Fruit fly (Drosophila melanogaster) whole organism, embryonic: Measurements from ENCODE around the gene TwdlW.
A peak's percentile ranks its signal among the peaks of the same experiment; 100 is the strongest.

ENCODE experiments used
- CG11398 ChIP-seq: fragments of 200-800 bp; sonication (Bioruptor generic); optimal IDR thresholded peaks from 2 replicates; lab custom pipeline; 2016; ENCODE audit warnings: missing biosample characterization, missing genetic modification characterization
- CG12155 ChIP-seq: fragments of 200-800 bp; sonication (Bioruptor generic); optimal IDR thresholded peaks from 3 replicates; lab custom pipeline; 2016; ENCODE audit warnings: missing biosample characterization, missing genetic modification characterization
- CG12744 ChIP-seq: fragments of 200-800 bp; sonication (Bioruptor generic); optimal IDR thresholded peaks from 2 replicates; lab custom pipeline; 2016; ENCODE audit warnings: missing biosample characterization, missing genetic modification characterization
- CG13287 ChIP-seq: fragments of 200-800 bp; sonication (Bioruptor generic); IDR thresholded peaks from 2 replicates; pipeline ENCODE4 v1.3.6; 2022; ENCODE audit warnings: missing biosample characterization, missing genetic modification characterization; ENCODE audit not compliant: partially characterized antibody
- CG13296 ChIP-seq: fragments of 200-800 bp; sonication (Bioruptor generic); optimal IDR thresholded peaks from 3 replicates; lab custom pipeline; 2018; ENCODE audit warnings: missing biosample characterization, mild to moderate bottlenecking, missing genetic modification characterization
- CG15479 ChIP-seq: fragments of 200-800 bp; sonication (Bioruptor generic); optimal IDR thresholded peaks from 3 replicates; lab custom pipeline; 2019; ENCODE audit warnings: missing biosample characterization, mild to moderate bottlenecking, missing genetic modification characterization, moderate library complexity
- CG1832 ChIP-seq: fragments of 200-800 bp; sonication (Bioruptor generic); optimal IDR thresholded peaks from 2 replicates; lab custom pipeline; 2017; ENCODE audit warnings: missing biosample characterization, mild to moderate bottlenecking, missing genetic modification characterization, inconsistent platforms
- CG2199 ChIP-seq: fragments of 200-800 bp; sonication (Bioruptor generic); IDR thresholded peaks from 3 replicates; pipeline ENCODE4 v1.3.6; 2022; ENCODE audit warnings: missing biosample characterization, missing genetic modification characterization
- CG2889 ChIP-seq: fragments of 200-800 bp; sonication (Bioruptor generic); IDR thresholded peaks from 3 replicates; pipeline ENCODE4 v1.3.6; 2022; ENCODE audit warnings: missing biosample characterization, missing genetic modification characterization
- CG42726 ChIP-seq: fragments of 200-800 bp; sonication (Bioruptor generic); IDR thresholded peaks from 2 replicates; pipeline ENCODE4 v1.3.6; 2022; ENCODE audit warnings: missing biosample characterization, missing genetic modification characterization; ENCODE audit not compliant: partially characterized antibody
- CG4707 ChIP-seq: fragments of 200-800 bp; sonication (Bioruptor generic); optimal IDR thresholded peaks from 2 replicates; lab custom pipeline; 2018; ENCODE audit warnings: missing biosample characterization, mild to moderate bottlenecking, missing genetic modification characterization, moderate library complexity
- CG6175 ChIP-seq: fragments of 200-800 bp; sonication (Bioruptor generic); IDR thresholded peaks from 3 replicates; pipeline ENCODE4 v1.3.6; 2022; ENCODE audit warnings: missing biosample characterization, missing genetic modification characterization
- CG6689 ChIP-seq: fragments of 200-800 bp; sonication (Bioruptor generic); IDR thresholded peaks from 2 replicates; pipeline ENCODE4 v1.3.6; 2022; ENCODE audit warnings: missing biosample characterization, missing genetic modification characterization
- CG6791 ChIP-seq: fragments of 200-800 bp; sonication (Bioruptor generic); IDR thresholded peaks from 3 replicates; pipeline ENCODE4 v1.3.6; 2022; ENCODE audit warnings: missing biosample characterization, missing genetic modification characterization; ENCODE audit not compliant: partially characterized antibody
- CG8089 ChIP-seq: fragments of 200-800 bp; sonication (Bioruptor generic); optimal IDR thresholded peaks from 3 replicates; lab custom pipeline; 2016; ENCODE audit warnings: missing biosample characterization, missing genetic modification characterization
- CG8281 ChIP-seq: fragments of 200-800 bp; sonication (Bioruptor generic); optimal IDR thresholded peaks from 2 replicates; lab custom pipeline; 2018; ENCODE audit warnings: missing biosample characterization, mild to moderate bottlenecking, missing genetic modification characterization, moderate library complexity
- CG8290 ChIP-seq, 3 experiments: fragments of 200-800 bp; sonication (Bioruptor generic); optimal IDR thresholded peaks; 2 replicates each; lab custom pipeline; 2016 to 2019; ENCODE audit warnings: missing biosample characterization in 3 of 3, missing genetic modification characterization in 3 of 3, mild to moderate bottlenecking in 2 of 3, moderate library complexity in 1 of 3
- CoRest ChIP-seq: fragments of 200-800 bp; sonication (Bioruptor generic); optimal IDR thresholded peaks from 3 replicates; lab custom pipeline; 2018; ENCODE audit warnings: missing biosample characterization, mild to moderate bottlenecking, missing genetic modification characterization, moderate library complexity
- ERR ChIP-seq: fragments of 200-800 bp; sonication (Bioruptor generic); optimal IDR thresholded peaks from 2 replicates; lab custom pipeline; 2016; ENCODE audit warnings: missing biosample characterization, missing genetic modification characterization
- Fer2 ChIP-seq: fragments of 200-800 bp; sonication (Bioruptor generic); optimal IDR thresholded peaks from 2 replicates; lab custom pipeline; 2018; ENCODE audit warnings: missing biosample characterization, mild to moderate bottlenecking, missing genetic modification characterization, moderate library complexity
- HLH54F ChIP-seq: fragments of 200-800 bp; sonication (Bioruptor generic); optimal IDR thresholded peaks from 3 replicates; lab custom pipeline; 2016; ENCODE audit warnings: missing biosample characterization, missing genetic modification characterization
- Hsf ChIP-seq: fragments of 200-800 bp; sonication (Bioruptor generic); optimal IDR thresholded peaks from 3 replicates; lab custom pipeline; 2016; ENCODE audit warnings: missing biosample characterization, missing genetic modification characterization
- Lhr ChIP-seq: fragments of 200-800 bp; sonication (Bioruptor generic); optimal IDR thresholded peaks from 3 replicates; lab custom pipeline; 2017; ENCODE audit warnings: mild to moderate bottlenecking, missing biosample characterization, missing genetic modification reagents, missing genetic modification characterization
- MESR4 ChIP-seq: fragments of 200-800 bp; sonication (Bioruptor generic); optimal IDR thresholded peaks from 2 replicates; lab custom pipeline; 2018; ENCODE audit warnings: missing biosample characterization, mild to moderate bottlenecking, missing genetic modification characterization, moderate library complexity
- Med ChIP-seq: fragments of 200-800 bp; sonication (Bioruptor generic); peaks from one replicate; lab custom pipeline; 2016; ENCODE audit warnings: missing biosample characterization, missing genetic modification characterization, mild to moderate bottlenecking, inconsistent platforms, moderate library complexity
- Nf-YC ChIP-seq: fragments of 200-800 bp; optimal IDR thresholded peaks from 3 replicates; lab custom pipeline; 2019; ENCODE audit warnings: missing biosample characterization, mild to moderate bottlenecking, missing genetic modification characterization, moderate library complexity
- Rx ChIP-seq: fragments of 200-800 bp; sonication (Bioruptor generic); IDR thresholded peaks from 2 replicates; pipeline ENCODE4 v1.3.6; 2022; ENCODE audit warnings: missing biosample characterization, missing genetic modification characterization
- Sin3A ChIP-seq: fragments of >200 bp; optimal IDR thresholded peaks from 2 replicates; lab custom pipeline; 2018
- Taf1 ChIP-seq: fragments of 200-800 bp; sonication (Bioruptor generic); IDR thresholded peaks from 2 replicates; pipeline ENCODE4 v1.3.6; 2022; ENCODE audit warnings: missing biosample characterization, missing genetic modification characterization
- aop ChIP-seq: fragments of 200-800 bp; sonication (Bioruptor generic); IDR thresholded peaks from 2 replicates; pipeline ENCODE4 v1.3.6; 2022; ENCODE audit warnings: missing biosample characterization, missing genetic modification characterization
- bowl ChIP-seq: fragments of 200-800 bp; sonication (Bioruptor generic); IDR thresholded peaks from 2 replicates; pipeline ENCODE4 v1.3.6; 2022; ENCODE audit warnings: missing biosample characterization, missing genetic modification characterization
- corto ChIP-seq: fragments of 200-800 bp; sonication (Bioruptor generic); optimal IDR thresholded peaks from 2 replicates; lab custom pipeline; 2016; ENCODE audit warnings: missing biosample characterization, mild to moderate bottlenecking, missing genetic modification characterization, moderate library complexity
- cwo ChIP-seq: fragments of 200-800 bp; sonication (Bioruptor generic); optimal IDR thresholded peaks from 3 replicates; lab custom pipeline; 2017; ENCODE audit warnings: missing biosample characterization, missing genetic modification characterization, mild to moderate bottlenecking, moderate library complexity, missing genetic modification reagents
- emc ChIP-seq: fragments of 200-800 bp; sonication (Bioruptor generic); optimal IDR thresholded peaks from 2 replicates; lab custom pipeline; 2016; ENCODE audit warnings: missing biosample characterization, missing genetic modification characterization
- grau ChIP-seq: fragments of 200-800 bp; optimal IDR thresholded peaks from 3 replicates; lab custom pipeline; 2019; ENCODE audit warnings: missing biosample characterization, mild to moderate bottlenecking, missing genetic modification characterization, moderate library complexity
- gsb-n ChIP-seq: fragments of 200-800 bp; sonication (Bioruptor generic); optimal IDR thresholded peaks from 3 replicates; lab custom pipeline; 2018; ENCODE audit warnings: missing biosample characterization, mild to moderate bottlenecking, missing genetic modification characterization
- hb ChIP-seq: fragments of 200-800 bp; sonication (Bioruptor generic); IDR thresholded peaks from 3 replicates; pipeline ENCODE4 v1.3.6; 2022; ENCODE audit warnings: missing biosample characterization, missing genetic modification characterization; ENCODE audit not compliant: partially characterized antibody
- hth ChIP-seq: fragments of >200 bp; optimal IDR thresholded peaks from 2 replicates; lab custom pipeline; 2017; ENCODE audit warnings: inconsistent platforms
- ind ChIP-seq: fragments of 200-800 bp; sonication (Bioruptor generic); optimal IDR thresholded peaks from 3 replicates; lab custom pipeline; 2016; ENCODE audit warnings: missing biosample characterization, missing genetic modification characterization
- lbe ChIP-seq: fragments of 200-800 bp; sonication (Bioruptor generic); optimal IDR thresholded peaks from 2 replicates; lab custom pipeline; 2016; ENCODE audit warnings: missing biosample characterization, mild to moderate bottlenecking, missing genetic modification characterization
- lilli ChIP-seq: fragments of 200-800 bp; sonication (Bioruptor generic); optimal IDR thresholded peaks from 3 replicates; lab custom pipeline; 2016; ENCODE audit warnings: missing biosample characterization, missing genetic modification characterization
- lmd ChIP-seq: fragments of 200-800 bp; sonication (Bioruptor generic); IDR thresholded peaks from 2 replicates; pipeline ENCODE4 v1.3.6; 2022; ENCODE audit warnings: missing biosample characterization, missing genetic modification characterization
- mld ChIP-seq: fragments of 200-800 bp; sonication (Bioruptor generic); IDR thresholded peaks from 3 replicates; pipeline ENCODE4 v1.3.6; 2022; ENCODE audit warnings: missing biosample characterization, missing genetic modification characterization; ENCODE audit not compliant: partially characterized antibody
- repo ChIP-seq: fragments of 200-800 bp; sonication (Bioruptor generic); optimal IDR thresholded peaks from 2 replicates; lab custom pipeline; 2016; ENCODE audit warnings: missing biosample characterization, missing genetic modification characterization
- sens ChIP-seq: fragments of 200-800 bp; sonication (Bioruptor generic); peaks from one replicate; lab custom pipeline; 2016; ENCODE audit warnings: missing biosample characterization, missing genetic modification characterization
- slbo ChIP-seq: fragments of 200-800 bp; sonication (Bioruptor generic); IDR thresholded peaks from 2 replicates; pipeline ENCODE4 v1.3.6; 2022; ENCODE audit warnings: missing biosample characterization, missing genetic modification characterization
- stc ChIP-seq: fragments of 200-800 bp; sonication (Bioruptor generic); IDR thresholded peaks from 2 replicates; pipeline ENCODE4 v1.3.6; 2022; ENCODE audit warnings: missing biosample characterization, missing genetic modification characterization
- tup ChIP-seq: fragments of 200-800 bp; sonication (Bioruptor generic); optimal IDR thresholded peaks from 2 replicates; lab custom pipeline; 2016; ENCODE audit warnings: missing biosample characterization, mild to moderate bottlenecking, missing genetic modification characterization, moderate library complexity
- twi ChIP-seq: fragments of 200-800 bp; optimal IDR thresholded peaks from 2 replicates; lab custom pipeline; 2019; ENCODE audit warnings: missing biosample characterization, mild to moderate bottlenecking, missing genetic modification characterization, moderate library complexity
- wek ChIP-seq: fragments of 200-800 bp; sonication (Bioruptor generic); optimal IDR thresholded peaks from 3 replicates; lab custom pipeline; 2018; ENCODE audit warnings: missing biosample characterization, mild to moderate bottlenecking, missing genetic modification characterization, moderate library complexity
- wor ChIP-seq: fragments of 200-800 bp; sonication (Bioruptor generic); IDR thresholded peaks from 2 replicates; pipeline ENCODE4 v1.3.6; 2022; ENCODE audit warnings: missing biosample characterization, missing genetic modification characterization
- zfh2 ChIP-seq: fragments of 200-800 bp; sonication (Bioruptor generic); optimal IDR thresholded peaks from 2 replicates; lab custom pipeline; 2016; ENCODE audit warnings: missing biosample characterization, missing genetic modification characterization

Gene TwdlW

dm6 chr3R:17115668-17116067 is 26.5 kb downstream of the TwdlW start (continued):
- no peak for TF ChIP-seq bowl (GFP tag; lab: Robert Waterston, UW)
- TF ChIP-seq CG6175 (GFP tag; lab: Robert Waterston, UW) = no peak
- TF ChIP-seq Lhr (GFP tag; lab: Kevin White, UChicago) = no peak
- TF ChIP-seq CG6689 (GFP tag; lab: Robert Waterston, UW) = no peak
- TF ChIP-seq stc (GFP tag; lab: Robert Waterston, UW) = no peak
- no peak for TF ChIP-seq zfh2 (GFP tag; lab: Kevin White, UChicago)
- no peak for TF ChIP-seq CG15479
- TF ChIP-seq Taf1 (GFP tag; lab: Robert Waterston, UW) = no peak
- no peak for TF ChIP-seq twi (tag; lab: Kevin White, UChicago)
- no peak for TF ChIP-seq CG42726 (GFP tag; lab: Robert Waterston, UW)
- no peak for TF ChIP-seq Fer2 (tag; lab: Kevin White, UChicago)
- no peak for TF ChIP-seq cwo (GFP tag; lab: Kevin White, UChicago)
- no peak for TF ChIP-seq Sin3A
- TF ChIP-seq wor = no peak
- TF ChIP-seq emc = no peak
- TF ChIP-seq grau (tag; lab: Kevin White, UChicago) = peak; percentile 8
- no peak for TF ChIP-seq HLH54F
- TF ChIP-seq CG12155 = no peak
- no peak for TF ChIP-seq aop (GFP tag; lab: Robert Waterston, UW)
- TF ChIP-seq CG8281 = peak; percentile 84
- TF ChIP-seq gsb-n (tag; lab: Kevin White, UChicago) = no peak
- no peak for TF ChIP-seq slbo (GFP tag; lab: Robert Waterston, UW)
- TF ChIP-seq wek (GFP tag; lab: Kevin White, UChicago) = peak; percentile 31
- TF ChIP-seq CG13296 = peak; percentile 49
- TF ChIP-seq Rx = no peak
- TF ChIP-seq lbe = peak; percentile 45
- TF ChIP-seq CG2889 (GFP tag; lab: Robert Waterston, UW) = no peak
- TF ChIP-seq lilli (GFP tag; lab: Kevin White, UChicago) = no peak
- no peak for TF ChIP-seq CG8290 (GFP tag; optimal IDR thresholded peaks at IDR 0.05; lab: Kevin White, UChicago)
- no peak for TF ChIP-seq CG8290 (tag; optimal IDR thresholded peaks at IDR 0.05; lab: Kevin White, UChicago)
- TF ChIP-seq ind (GFP tag; lab: Kevin White, UChicago) = no peak
- no peak for TF ChIP-seq CG8089 (GFP tag; lab: Kevin White, UChicago)
- TF ChIP-seq CG1832 = no peak
- TF ChIP-seq CoRest = no peak
- no peak for TF ChIP-seq corto (GFP tag; lab: Kevin White, UChicago)
- no peak for TF ChIP-seq mld (GFP tag; lab: Robert Waterston, UW)
- no peak for TF ChIP-seq CG11398
- TF ChIP-seq Nf-YC = no peak
- TF ChIP-seq lmd (GFP tag; lab: Robert Waterston, UW) = no peak
- TF ChIP-seq CG4707 (GFP tag; lab: Kevin White, UChicago) = peak; percentile 38
- TF ChIP-seq Hsf (GFP tag; lab: Kevin White, UChicago) = no peak
- TF ChIP-seq Med = peak; percentile 63
- no peak for TF ChIP-seq repo
- TF ChIP-seq hb = no peak
- no peak for TF ChIP-seq CG12744 (GFP tag; lab: Kevin White, UChicago)
- TF ChIP-seq sens (GFP tag; lab: Kevin White, UChicago) = peak; percentile 70
- no peak for TF ChIP-seq CG13287 (GFP tag; lab: Robert Waterston, UW)
- no peak for TF ChIP-seq CG6791 (GFP tag; lab: Robert Waterston, UW)
- TF ChIP-seq hth (lab: Kevin White, UChicago) = no peak
- TF ChIP-seq ERR = no peak
- no peak for TF ChIP-seq CG2199 (GFP tag; lab: Robert Waterston, UW)
- TF ChIP-seq tup (GFP tag; lab: Kevin White, UChicago) = no peak
- no peak for TF ChIP-seq MESR4
